Worm (Caenorhabditis elegans): ENCODE measurements around the gene Y41E3.13.

The Y41E3.13 gene

DNA sequence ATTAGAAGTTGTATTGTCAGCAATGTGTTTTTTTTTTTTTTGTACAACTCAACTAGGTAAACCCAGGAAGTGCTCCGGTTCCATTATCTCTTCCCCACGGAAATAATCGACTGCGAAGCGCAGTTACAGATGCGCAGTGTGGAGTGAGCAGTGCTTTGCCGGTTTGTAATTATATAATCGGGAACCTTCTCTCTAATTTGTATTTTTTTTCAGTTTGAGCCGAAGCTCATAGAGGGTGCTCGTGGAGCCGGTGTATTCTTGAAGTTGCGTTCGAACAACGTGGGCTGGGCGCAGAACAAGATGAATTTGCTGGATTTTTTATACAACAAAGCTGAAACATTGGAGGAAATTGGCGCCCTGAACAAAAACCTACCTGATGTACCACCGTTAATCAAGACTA, at the start of gene Y41E3.13:
Gene Y41E3.13, plus strand, starts transcription at position 301 of the 400 bp plus-strand sequence.
- TF ChIP-seq nhr-41 (GFP tag; IDR thresholded peaks at IDR 0.05) = no peak
- TF ChIP-seq aha-1 (tag) = peak; percentile 14
- TF ChIP-seq Y5F2A.4 (GFP tag; optimal IDR thresholded peaks at IDR 0.05) = no peak
- no peak for TF ChIP-seq daf-12 (tag; optimal IDR thresholded peaks at IDR 0.05)

- TF ChIP-seq cey-2 (tag; optimal IDR thresholded peaks at IDR 0.05; ENCODE audit: borderline replicate concordance, insufficient read depth) = no peak
- TF ChIP-seq snpc-4 (tag; optimal IDR thresholded peaks at IDR 0.05) = no peak
- no peak for TF ChIP-seq arid-1 (GFP tag; conservative IDR thresholded peaks at IDR 0.05)
- no peak for TF ChIP-seq nhr-6 (tag; optimal IDR thresholded peaks at IDR 0.05)
- TF ChIP-seq F37D6.2 (tag; optimal IDR thresholded peaks at IDR 0.05) = no peak
- TF ChIP-seq nhr-237 (tag; optimal IDR thresholded peaks at IDR 0.05) = no peak
- TF ChIP-seq pha-4 (GFP tag; IDR thresholded peaks at IDR 0.05) = no peak
- no peak for TF ChIP-seq pha-4 (tag; optimal IDR thresholded peaks at IDR 0.05)
- no peak for TF ChIP-seq nhr-76 (tag; optimal IDR thresholded peaks at IDR 0.05)
- TF ChIP-seq zfp-2 (tag; optimal IDR thresholded peaks at IDR 0.05) = no peak
- TF ChIP-seq unc-130 (GFP tag; optimal IDR thresholded peaks at IDR 0.05) = no peak
- TF ChIP-seq lim-7 (GFP tag; IDR thresholded peaks at IDR 0.05) = no peak
- no peak for TF ChIP-seq mes-2 (tag; optimal IDR thresholded peaks at IDR 0.05; ENCODE audit: poor library complexity, severe bottlenecking)
- TF ChIP-seq dpl-1 (GFP tag; optimal IDR thresholded peaks at IDR 0.05) = no peak
- TF ChIP-seq zip-11 (GFP tag; IDR thresholded peaks at IDR 0.05) = no peak
- TF ChIP-seq nhr-11 (tag; optimal IDR thresholded peaks at IDR 0.05) = no peak
- TF ChIP-seq ZK546.5 (tag; optimal IDR thresholded peaks at IDR 0.05) = no peak
- no peak for TF ChIP-seq hif-1 (tag; optimal IDR thresholded peaks at IDR 0.05)
Measured at ce11 chrIV:15011169-15011568, 46.9 kb upstream of the Y41E3.13 start.

DNA sequence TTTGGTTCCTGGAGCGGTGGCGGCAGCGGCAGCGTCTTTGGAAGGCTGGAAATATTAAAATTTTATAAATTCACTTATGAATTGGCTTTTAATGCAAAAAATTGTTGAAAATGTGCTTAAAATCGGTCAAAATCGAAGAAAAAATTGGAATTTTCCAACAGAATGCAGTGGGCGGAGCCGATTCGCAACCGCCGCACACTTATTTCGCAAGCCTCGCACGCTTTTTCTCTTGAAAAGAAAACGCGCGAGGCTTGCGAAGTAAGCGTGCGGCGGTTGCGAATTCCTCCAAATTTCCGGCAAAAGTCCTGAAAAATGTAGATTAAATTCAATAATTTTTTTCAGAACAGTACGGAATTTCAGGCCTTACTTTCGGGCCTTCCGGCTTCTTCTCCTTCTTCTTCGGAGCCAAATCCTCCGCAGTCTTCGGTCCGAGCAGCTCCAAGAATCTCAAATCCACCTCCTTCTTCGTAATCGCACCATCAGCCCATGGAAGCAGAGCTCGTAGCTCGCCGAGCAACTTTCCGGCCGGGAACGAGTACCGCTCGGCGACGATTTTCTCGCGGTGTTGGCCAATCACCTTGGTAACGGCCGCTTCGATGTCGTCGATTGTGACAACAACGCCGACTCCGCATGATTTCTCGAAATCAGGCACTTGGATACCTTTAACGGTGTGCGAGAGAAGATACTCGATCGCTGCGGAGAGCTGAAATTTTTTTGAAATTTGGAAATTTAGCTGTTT, 45.8 kb upstream of the Y41E3.13 start:
- 0 out of 2 replicates have a peak, but pooled peaks have one; percentile 25 for TF ChIP-seq pha-4 (GFP tag; IDR thresholded peaks at IDR 0.05)
- no peak for TF ChIP-seq pha-4 (tag; optimal IDR thresholded peaks at IDR 0.05)
- no peak for TF ChIP-seq F37D6.2 (tag; optimal IDR thresholded peaks at IDR 0.05)
- no peak for TF ChIP-seq hmg-1.1 (GFP tag; IDR thresholded peaks at IDR 0.05)
- peak; percentile 80 for TF ChIP-seq set-16 (GFP tag; IDR thresholded peaks at IDR 0.05)
- TF ChIP-seq spr-3 (GFP tag; optimal IDR thresholded peaks at IDR 0.05) = no peak
- peak; percentile 42 for TF ChIP-seq lin-38 (GFP tag; IDR thresholded peaks at IDR 0.05)
- peak; percentile 16; the same call in 1 of the 2 replicates for TF ChIP-seq snpc-1.2 (GFP tag; IDR thresholded peaks at IDR 0.05)

DNA sequence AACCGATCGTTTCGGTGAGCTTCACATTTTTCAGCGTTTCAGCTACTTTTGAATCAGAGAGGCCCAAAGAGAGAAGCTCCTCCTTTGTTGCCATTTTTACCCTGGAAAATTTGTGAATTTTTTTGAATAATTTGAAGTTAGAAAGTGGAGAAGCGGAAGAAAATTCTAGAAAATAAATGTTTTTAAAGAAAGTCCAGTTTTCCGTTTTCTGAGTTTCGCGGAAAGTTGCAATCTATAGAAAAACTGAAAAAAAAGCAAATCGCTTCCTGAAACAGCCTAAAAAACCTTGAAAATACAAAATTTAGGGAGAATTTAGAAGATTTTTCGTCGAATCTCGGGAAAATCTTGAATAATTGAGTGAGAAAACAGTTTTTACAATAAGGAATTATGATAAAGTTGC, 45.0 kb upstream of the Y41E3.13 start, which contains the start of gene qars-1:
Gene qars-1, minus strand, starts transcription at position 101 of the 400 bp plus-strand sequence.
- TF ChIP-seq nhr-237 (tag; optimal IDR thresholded peaks at IDR 0.05) (no peak), D1046.2 (GFP tag; IDR thresholded peaks at IDR 0.05) (no peak), ceh-32 (tag; optimal IDR thresholded peaks at IDR 0.05; ENCODE audit: poor library complexity) (no peak), lin-13 (GFP tag; optimal IDR thresholded peaks at IDR 0.05) (no peak), nhr-28 (tag; optimal IDR thresholded peaks at IDR 0.05) (no peak), egl-43 (GFP tag; IDR thresholded peaks at IDR 0.05) (no peak), saeg-2 (GFP tag; IDR thresholded peaks at IDR 0.05) (no peak), unc-39 (tag; optimal IDR thresholded peaks at IDR 0.05) (no peak), T26A8.4 (GFP tag; IDR thresholded peaks at IDR 0.05) (no peak), tra-1 (GFP tag; IDR thresholded peaks at IDR 0.05) (no peak), ZK337.2 (GFP tag; IDR thresholded peaks at IDR 0.05) (no peak), lsy-2 (tag; optimal IDR thresholded peaks at IDR 0.05) (no peak), mxl-3 (GFP tag; optimal IDR thresholded peaks at IDR 0.05) (no peak)
